Worm (Caenorhabditis elegans): ENCODE measurements around the gene B0496.11.

B0496.11 gene

DNA sequence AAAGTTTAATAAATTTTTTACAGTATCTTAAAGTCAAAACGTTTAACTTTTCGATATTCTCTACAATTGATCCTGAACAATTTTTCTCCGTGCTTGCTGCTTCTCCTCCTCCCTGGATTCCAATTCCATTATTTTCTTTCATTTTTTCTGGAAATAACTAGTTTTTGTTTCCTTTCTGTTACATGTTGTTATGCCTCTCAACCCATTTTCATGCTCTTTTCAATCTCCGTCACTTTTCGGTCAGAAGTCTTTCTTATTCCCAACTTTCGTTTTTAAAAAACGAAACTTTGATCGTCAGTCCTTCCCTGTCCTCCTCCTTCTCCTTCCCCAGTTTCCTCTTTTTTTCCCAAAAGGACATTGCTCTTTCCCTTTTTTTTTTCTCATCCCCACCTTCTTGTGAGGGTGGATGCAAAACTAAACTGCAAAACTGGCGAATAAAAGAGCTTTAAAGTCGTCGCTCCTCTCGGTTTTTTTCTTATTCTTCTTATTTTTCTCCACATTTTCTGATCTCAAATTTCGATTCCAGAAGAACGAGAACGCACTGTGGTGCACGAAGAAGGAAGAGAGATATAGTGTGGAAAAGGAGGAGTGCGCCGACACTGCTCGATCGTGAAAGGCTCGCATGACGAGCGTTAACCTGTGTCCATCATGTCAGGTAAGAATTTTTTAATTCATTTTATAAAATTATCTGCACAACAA lies 28.7 kb downstream of the B0496.11 start, which contains the start of the genes C48A7.16 and egl-19:
C48A7.16 (plus strand) TSS at position 544 of the 699 bp plus-strand sequence.
egl-19 (plus strand) TSS at position 649 of the 699 bp plus-strand sequence.
- no peak for TF ChIP-seq ets-7 (tag; optimal IDR thresholded peaks at IDR 0.05)
- no peak for TF ChIP-seq B0310.2 (tag; optimal IDR thresholded peaks at IDR 0.05)
- TF ChIP-seq tra-4 (tag; optimal IDR thresholded peaks at IDR 0.05), result no peak
- no peak for TF ChIP-seq aly-1 (tag; optimal IDR thresholded peaks at IDR 0.05)

DNA sequence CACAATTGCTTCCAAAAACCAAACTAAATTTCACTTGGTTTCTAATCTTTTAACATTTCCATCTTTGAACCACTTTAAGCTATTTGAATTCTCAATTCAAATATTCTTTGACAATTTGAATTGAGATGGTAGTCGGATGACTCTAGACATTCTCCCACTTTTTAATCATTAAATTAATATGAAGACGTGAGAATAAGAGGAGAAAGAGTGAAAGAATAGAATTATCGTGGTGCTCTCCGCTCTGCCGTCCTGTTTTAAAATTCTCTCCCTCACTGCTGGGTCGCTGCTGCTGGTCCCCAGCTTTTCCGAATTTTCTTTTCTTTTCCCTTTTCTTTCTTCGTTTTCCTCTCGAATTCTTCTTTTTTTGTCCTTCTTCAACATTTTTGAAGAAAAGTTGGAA lies 30.3 kb downstream of the B0496.11 start:
- TF ChIP-seq tra-4 (tag; optimal IDR thresholded peaks at IDR 0.05) (no peak), tbx-11 (GFP tag; IDR thresholded peaks at IDR 0.05) (no peak), hnd-1 (tag; optimal IDR thresholded peaks at IDR 0.05) (no peak), flt-1 (GFP tag; IDR thresholded peaks at IDR 0.05) (no peak), hmg-4 (GFP tag; optimal IDR thresholded peaks at IDR 0.05) (no peak), ceh-13 (GFP tag; optimal IDR thresholded peaks at IDR 0.05) (no peak), scrt-1 (GFP tag; IDR thresholded peaks at IDR 0.05) (no peak), F13C5.2 (tag; optimal IDR thresholded peaks at IDR 0.05) (no peak), sea-1 (GFP tag; conservative IDR thresholded peaks at IDR 0.05) (no peak), ceh-36 (tag; optimal IDR thresholded peaks at IDR 0.05) (no peak), tbx-37 (GFP tag; conservative IDR thresholded peaks at IDR 0.05) (no peak), ets-7 (tag; optimal IDR thresholded peaks at IDR 0.05) (no peak), ama-1 (optimal IDR thresholded peaks at IDR 0.05) (no peak), aly-1 (tag; optimal IDR thresholded peaks at IDR 0.05) (no peak), hmbx-1 (tag; optimal IDR thresholded peaks at IDR 0.05) (no peak), pes-1 (GFP tag; IDR thresholded peaks at IDR 0.05) (no peak), B0310.2 (tag; optimal IDR thresholded peaks at IDR 0.05) (no peak)

DNA sequence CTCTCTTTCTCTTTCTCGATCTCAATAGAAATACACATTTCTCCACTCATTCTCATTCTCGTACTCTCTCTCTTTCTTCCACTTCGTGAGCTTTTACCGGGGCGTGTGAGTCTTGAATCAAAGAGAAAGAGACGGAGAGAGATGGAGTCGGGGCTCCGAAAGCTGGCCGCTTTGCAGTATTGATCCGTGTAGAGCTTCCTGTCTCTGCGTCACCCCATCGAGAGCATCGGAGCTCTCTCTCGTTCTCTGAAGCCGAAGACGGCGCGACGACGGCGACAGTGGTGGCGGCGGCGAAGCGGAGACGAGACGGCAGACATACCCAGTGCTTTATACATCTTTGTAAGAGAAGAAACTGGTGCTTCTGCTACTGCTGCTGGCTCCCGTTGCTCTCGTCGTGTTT lies 31.7 kb downstream of the B0496.11 start:
- TF ChIP-seq flt-1 (GFP tag; IDR thresholded peaks at IDR 0.05), result no peak
- peak; percentile 62 for TF ChIP-seq hmg-4 (GFP tag; optimal IDR thresholded peaks at IDR 0.05)
- no peak for TF ChIP-seq pes-1 (GFP tag; IDR thresholded peaks at IDR 0.05)
- no peak for TF ChIP-seq hmbx-1 (tag; optimal IDR thresholded peaks at IDR 0.05)
- TF ChIP-seq ama-1 (optimal IDR thresholded peaks at IDR 0.05), result no peak

DNA sequence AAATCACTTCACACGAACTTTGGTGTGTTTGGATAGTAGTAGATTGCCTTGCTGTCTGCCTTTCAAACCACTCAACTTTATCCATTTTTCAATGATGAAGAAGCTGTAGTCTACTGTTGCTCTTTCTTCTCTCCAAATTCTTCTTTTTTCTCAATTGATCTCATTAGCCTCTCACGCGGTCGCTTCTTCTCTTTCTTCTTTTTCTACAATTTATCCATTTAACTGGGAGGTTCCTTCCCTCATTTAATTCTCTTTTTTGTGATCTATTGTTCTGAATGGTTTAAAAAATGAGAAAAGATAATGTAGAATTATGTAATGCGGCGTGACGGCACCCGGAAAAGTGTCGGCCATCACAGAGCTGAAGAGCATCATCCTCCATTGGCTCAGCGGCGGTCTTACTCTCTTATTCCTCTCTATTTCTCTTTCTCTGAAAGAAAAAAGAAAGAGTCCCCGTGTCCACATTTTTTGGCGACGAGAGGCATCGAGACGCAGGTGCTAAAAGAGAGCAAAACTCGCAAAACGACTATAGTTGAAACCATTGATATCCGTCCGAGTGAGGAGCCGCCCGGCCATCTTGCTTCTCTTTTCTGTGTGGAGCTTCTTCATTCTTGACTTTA lies 33.1 kb downstream of the B0496.11 start:
- TF ChIP-seq hmbx-1 (tag; optimal IDR thresholded peaks at IDR 0.05) (no peak), B0310.2 (tag; optimal IDR thresholded peaks at IDR 0.05) (no peak), ets-7 (tag; optimal IDR thresholded peaks at IDR 0.05) (no peak), ceh-36 (tag; optimal IDR thresholded peaks at IDR 0.05) (no peak), tbx-37 (GFP tag; conservative IDR thresholded peaks at IDR 0.05) (no peak), F13C5.2 (tag; optimal IDR thresholded peaks at IDR 0.05) (no peak), hmg-4 (GFP tag; optimal IDR thresholded peaks at IDR 0.05) (no peak), hnd-1 (tag; optimal IDR thresholded peaks at IDR 0.05) (no peak), ceh-13 (GFP tag; optimal IDR thresholded peaks at IDR 0.05) (no peak), tbx-11 (GFP tag; IDR thresholded peaks at IDR 0.05) (no peak), scrt-1 (GFP tag; IDR thresholded peaks at IDR 0.05) (no peak), pes-1 (GFP tag; IDR thresholded peaks at IDR 0.05) (no peak), tra-4 (tag; optimal IDR thresholded peaks at IDR 0.05) (no peak), ama-1 (optimal IDR thresholded peaks at IDR 0.05) (no peak), flt-1 (GFP tag; IDR thresholded peaks at IDR 0.05) (no peak), sea-1 (GFP tag; conservative IDR thresholded peaks at IDR 0.05) (no peak), aly-1 (tag; optimal IDR thresholded peaks at IDR 0.05) (no peak)

DNA sequence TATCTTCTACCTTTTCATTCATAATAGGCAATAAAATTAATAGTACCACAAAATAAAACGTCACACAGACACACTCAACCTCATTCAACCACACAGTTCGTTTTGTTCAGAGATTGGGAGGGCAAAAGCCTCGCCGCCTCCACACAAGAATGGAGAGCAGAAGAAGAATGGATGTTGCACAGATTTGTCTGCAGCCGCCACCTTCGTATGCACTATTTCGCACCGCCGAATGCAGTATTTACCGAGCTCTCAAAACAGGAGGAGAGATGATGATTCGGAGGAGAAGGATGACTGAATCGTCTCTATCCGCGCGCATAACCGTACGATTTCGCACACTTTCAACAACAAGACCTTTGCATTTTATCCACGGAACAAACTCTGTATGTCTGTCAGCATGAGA lies 36.3 kb downstream of the B0496.11 start:
- TF ChIP-seq sea-1 (GFP tag; conservative IDR thresholded peaks at IDR 0.05), result no peak
- no peak for TF ChIP-seq hnd-1 (tag; optimal IDR thresholded peaks at IDR 0.05)
- TF ChIP-seq ceh-36 (tag; optimal IDR thresholded peaks at IDR 0.05), result no peak
- no peak for TF ChIP-seq tra-4 (tag; optimal IDR thresholded peaks at IDR 0.05)
- no peak for TF ChIP-seq tbx-11 (GFP tag; IDR thresholded peaks at IDR 0.05)
- no peak for TF ChIP-seq pes-1 (GFP tag; IDR thresholded peaks at IDR 0.05)
- no peak for TF ChIP-seq F13C5.2 (tag; optimal IDR thresholded peaks at IDR 0.05)
- TF ChIP-seq ceh-13 (GFP tag; optimal IDR thresholded peaks at IDR 0.05), result no peak
- TF ChIP-seq ets-7 (tag; optimal IDR thresholded peaks at IDR 0.05), result no peak
- no peak for TF ChIP-seq tbx-37 (GFP tag; conservative IDR thresholded peaks at IDR 0.05)
- no peak for TF ChIP-seq ama-1 (optimal IDR thresholded peaks at IDR 0.05)

DNA sequence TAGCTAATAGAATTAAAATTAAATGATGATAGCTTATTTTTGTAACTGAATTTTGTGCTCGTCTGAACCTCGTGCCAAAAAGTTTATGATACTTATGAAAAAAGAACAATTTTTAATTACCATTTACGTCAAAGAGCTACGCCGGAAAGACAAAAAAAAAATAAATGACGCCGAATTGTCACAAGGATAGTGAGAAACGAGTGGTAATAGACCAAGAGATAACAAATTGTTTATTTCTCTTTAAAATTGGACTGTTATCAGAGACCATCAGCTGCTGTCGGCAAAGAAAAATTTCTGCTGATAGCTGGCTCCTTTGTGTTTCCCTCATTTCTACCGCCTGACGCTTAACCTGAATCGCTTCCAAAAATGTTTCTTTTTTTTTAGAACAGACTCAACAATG lies 40.1 kb downstream of the B0496.11 start, which contains the start of gene pitr-1:
pitr-1 (plus strand) TSS at position 386 of the 400 bp plus-strand sequence.
- TF ChIP-seq ama-1 (optimal IDR thresholded peaks at IDR 0.05) (no peak), aly-1 (tag; optimal IDR thresholded peaks at IDR 0.05) (no peak), ceh-13 (GFP tag; optimal IDR thresholded peaks at IDR 0.05) (no peak), B0310.2 (tag; optimal IDR thresholded peaks at IDR 0.05) (no peak), ets-7 (tag; optimal IDR thresholded peaks at IDR 0.05) (no peak), hnd-1 (tag; optimal IDR thresholded peaks at IDR 0.05) (no peak), hmg-4 (GFP tag; optimal IDR thresholded peaks at IDR 0.05) (no peak), tra-4 (tag; optimal IDR thresholded peaks at IDR 0.05) (no peak), sea-1 (GFP tag; conservative IDR thresholded peaks at IDR 0.05) (no peak), tbx-11 (GFP tag; IDR thresholded peaks at IDR 0.05) (no peak), F13C5.2 (tag; optimal IDR thresholded peaks at IDR 0.05) (no peak), scrt-1 (GFP tag; IDR thresholded peaks at IDR 0.05) (no peak), tbx-37 (GFP tag; conservative IDR thresholded peaks at IDR 0.05) (no peak), flt-1 (GFP tag; IDR thresholded peaks at IDR 0.05) (no peak), pes-1 (GFP tag; IDR thresholded peaks at IDR 0.05) (no peak), hmbx-1 (tag; optimal IDR thresholded peaks at IDR 0.05) (no peak), ceh-36 (tag; optimal IDR thresholded peaks at IDR 0.05) (no peak)

Measured in whole organism, early embryonic.